Fruit fly (Drosophila melanogaster): Measurements from ENCODE around the gene HGTX.

Gene HGTX

dm6 chr3L:14550839-14551415 is 48.4 kb downstream of the HGTX start, which contains the start of gene Gbs-70E (continued):
- TF ChIP-seq CG16813 (GFP tag; IDR thresholded peaks at IDR 0.05; ENCODE audit: partially characterized antibody) (no peak), sug (tag; optimal IDR thresholded peaks at IDR 0.05) (peak; percentile 89), CG12769 (tag; optimal IDR thresholded peaks at IDR 0.05) (peak; percentile 79), Oli (tag; optimal IDR thresholded peaks at IDR 0.05) (peak; percentile 94), Doc2 (GFP tag; IDR thresholded peaks at IDR 0.05) (no peak), ATbp (GFP tag; optimal IDR thresholded peaks at IDR 0.05) (peak; percentile 84), CG1602 (GFP tag; optimal IDR thresholded peaks at IDR 0.05) (peak; percentile 89), Hand (GFP tag; optimal IDR thresholded peaks at IDR 0.05) (peak; percentile 79), CG10565 (GFP tag; optimal IDR thresholded peaks at IDR 0.05) (peak; percentile 64), gsb (GFP tag; IDR thresholded peaks at IDR 0.05) (peak; percentile 80), CG5180 (GFP tag; optimal IDR thresholded peaks at IDR 0.05) (peak; percentile 82), CG5953 (GFP tag; IDR thresholded peaks at IDR 0.05) (peak; percentile 68; the same call in 1 of the 2 replicates), ind (GFP tag; optimal IDR thresholded peaks at IDR 0.05) (peak; percentile 88), CG31365 (tag; optimal IDR thresholded peaks at IDR 0.05) (peak; percentile 82), zf30C (GFP tag; optimal IDR thresholded peaks at IDR 0.05) (no peak), CG12942 (GFP tag; optimal IDR thresholded peaks at IDR 0.05) (peak; percentile 86), CG6175 (GFP tag; IDR thresholded peaks at IDR 0.05) (peak; percentile 70; the same call in 2 of the 3 replicates), CG32772 (GFP tag; IDR thresholded peaks at IDR 0.05) (peak; percentile 83), Dref (GFP tag; IDR thresholded peaks at IDR 0.05) (no peak), ara (GFP tag; IDR thresholded peaks at IDR 0.05) (peak; percentile 87), gt (GFP tag; IDR thresholded peaks at IDR 0.05) (no peak), CG14965 (GFP tag; optimal IDR thresholded peaks at IDR 0.05; ENCODE audit: borderline replicate concordance) (peak; percentile 26), exex (tag; optimal IDR thresholded peaks at IDR 0.05) (peak; percentile 78), fu2 (GFP tag; optimal IDR thresholded peaks at IDR 0.05) (peak; percentile 83), CG7786 (GFP tag; optimal IDR thresholded peaks at IDR 0.05) (peak; percentile 90), Spps (tag; optimal IDR thresholded peaks at IDR 0.05) (peak; percentile 89), CHES-1-like (GFP tag; optimal IDR thresholded peaks at IDR 0.05) (peak; percentile 94), Opbp (GFP tag; IDR thresholded peaks at IDR 0.05; ENCODE audit: partially characterized antibody) (no peak), salm (tag; optimal IDR thresholded peaks at IDR 0.05) (peak; percentile 93), vfl (GFP tag; optimal IDR thresholded peaks at IDR 0.05) (peak; percentile 81), toy (GFP tag; IDR thresholded peaks at IDR 0.05) (peak; percentile 79; the same call in 1 of the 2 replicates), Nf-YB (GFP tag; optimal IDR thresholded peaks at IDR 0.05) (peak; percentile 80), dmrt11E (tag; optimal IDR thresholded peaks at IDR 0.05) (peak; percentile 92), amos (GFP tag; IDR thresholded peaks at IDR 0.05; ENCODE audit: partially characterized antibody) (no peak; the same call in 1 of the 2 replicates), D19A (tag; optimal IDR thresholded peaks at IDR 0.05) (peak; percentile 100), CG6791 (GFP tag; IDR thresholded peaks at IDR 0.05; ENCODE audit: partially characterized antibody) (no peak; the same call in 2 of the 3 replicates), al (GFP tag; IDR thresholded peaks at IDR 0.05) (peak; percentile 90), lmd (GFP tag; IDR thresholded peaks at IDR 0.05) (peak; percentile 91), CG11696 (GFP tag; IDR thresholded peaks at IDR 0.05) (peak; percentile 78), ap (GFP tag; IDR thresholded peaks at IDR 0.05) (peak; percentile 60), Ets97D (GFP tag; optimal IDR thresholded peaks at IDR 0.05) (peak; percentile 72), NC2β (GFP tag; optimal IDR thresholded peaks at IDR 0.05) (peak; percentile 90), Pdp1 (GFP tag; optimal IDR thresholded peaks at IDR 0.05) (peak; percentile 92 to 93), pnt (GFP tag; optimal IDR thresholded peaks at IDR 0.05) (peak; percentile 88), CG12071 (GFP tag; optimal IDR thresholded peaks at IDR 0.05) (peak; percentile 71), CG4707 (GFP tag; optimal IDR thresholded peaks at IDR 0.05) (peak; percentile 27), twi (tag; optimal IDR thresholded peaks at IDR 0.05) (peak; percentile 81), Mad (GFP tag; optimal IDR thresholded peaks at IDR 0.05) (peak; percentile 79), tgo (GFP tag; IDR thresholded peaks at IDR 0.05) (peak; percentile 94), CG3163 (GFP tag; optimal IDR thresholded peaks at IDR 0.05) (peak; percentile 84)
